Fruit fly (Drosophila melanogaster): ENCODE data around the gene CG11722.

dm6 chr3R:10078468-10079143, 33.3 kb upstream of the CG11722 start:
- TF ChIP-seq Nf-YB (GFP tag; optimal IDR thresholded peaks at IDR 0.05) = no peak
- no peak for TF ChIP-seq insv (GFP tag; optimal IDR thresholded peaks at IDR 0.05)
- TF ChIP-seq ci (GFP tag; IDR thresholded peaks at IDR 0.05) = no peak
- TF ChIP-seq Camta (GFP tag; optimal IDR thresholded peaks at IDR 0.05) = no peak
- TF ChIP-seq CG18599 (GFP tag; optimal IDR thresholded peaks at IDR 0.05) = no peak
- no peak for TF ChIP-seq dysf (GFP tag; IDR thresholded peaks at IDR 0.05)

Data from whole organism, embryonic.